Worm (Caenorhabditis elegans): Measurements from ENCODE around the gene Y9C12A.1.

- TF ChIP-seq rnt-1 (tag; optimal IDR thresholded peaks at IDR 0.05) (no peak), K09A11.1 (tag; optimal IDR thresholded peaks at IDR 0.05; ENCODE audit: insufficient read depth) (no peak), ceh-18 (tag; optimal IDR thresholded peaks at IDR 0.05) (no peak), hlh-8 (tag; optimal IDR thresholded peaks at IDR 0.05) (no peak), pha-4 (tag; optimal IDR thresholded peaks at IDR 0.05) (no peak)
Measured at ce11 chrX:714398-714797, 31.8 kb upstream of the Y9C12A.1 start, which contains the start of gene irk-2.
